Worm (Caenorhabditis elegans): Measurements from ENCODE around the gene srt-47.

Gene srt-47

DNA sequence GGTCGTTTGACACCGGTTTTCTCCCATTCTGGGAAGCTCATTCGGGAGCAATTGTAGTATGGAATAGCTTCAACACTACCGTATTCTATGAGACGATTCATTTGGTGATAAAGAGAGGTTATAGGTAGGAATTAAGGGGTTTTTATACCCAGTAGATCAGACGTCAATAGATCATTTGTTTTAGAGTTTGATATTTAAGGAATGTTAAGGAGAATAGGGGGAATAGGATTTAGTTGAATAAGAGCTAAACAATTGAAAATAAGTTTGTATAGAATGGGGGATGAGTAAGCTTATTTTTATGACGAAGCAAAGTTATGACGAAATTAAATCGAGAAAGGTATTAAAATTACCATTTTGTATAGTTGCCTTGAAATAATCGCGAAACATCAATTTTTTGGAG lies at the start of gene srt-47:
srt-47 (minus strand) TSS at position 101 of the 400 bp plus-strand sequence.
- TF ChIP-seq hif-1 (tag; optimal IDR thresholded peaks at IDR 0.05), result no peak
- TF ChIP-seq nhr-42 (GFP tag; IDR thresholded peaks at IDR 0.05), result no peak
- no peak for TF ChIP-seq dmd-6 (GFP tag; IDR thresholded peaks at IDR 0.05)
- no peak for TF ChIP-seq nhr-28 (tag; optimal IDR thresholded peaks at IDR 0.05)
- no peak for TF ChIP-seq Y48G9A.11 (GFP tag; IDR thresholded peaks at IDR 0.05)
- no peak for TF ChIP-seq ceh-82 (tag; optimal IDR thresholded peaks at IDR 0.05)
- TF ChIP-seq nhr-10 (tag; optimal IDR thresholded peaks at IDR 0.05), result no peak
- TF ChIP-seq tra-1 (GFP tag; IDR thresholded peaks at IDR 0.05), result no peak
- TF ChIP-seq egl-43 (GFP tag; IDR thresholded peaks at IDR 0.05), result no peak
- no peak for TF ChIP-seq F26F4.8 (GFP tag; conservative IDR thresholded peaks at IDR 0.05)

DNA sequence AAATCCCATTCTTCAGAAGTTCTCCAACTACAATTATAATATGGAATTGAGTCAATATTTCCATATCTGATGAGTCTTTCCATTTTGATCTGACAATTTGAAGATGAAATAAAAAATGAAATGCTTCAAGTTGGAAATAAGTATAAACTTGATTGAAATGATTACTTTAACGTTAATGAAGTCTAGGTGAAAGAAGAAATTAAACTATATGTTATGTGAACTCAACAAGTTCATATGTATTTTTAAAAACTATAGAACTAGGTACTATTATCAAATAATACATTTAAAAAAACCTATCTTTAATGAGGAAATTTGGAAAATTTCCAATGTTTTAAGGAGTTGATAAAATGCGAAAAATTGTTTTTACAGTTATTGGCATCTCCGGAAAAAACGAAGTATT lies 45.1 kb upstream of the srt-47 start, which contains the start of gene srt-49:
srt-49 (minus strand) TSS at position 101 of the 400 bp plus-strand sequence.
- TF ChIP-seq madf-5 (GFP tag; IDR thresholded peaks at IDR 0.05), result no peak

DNA sequence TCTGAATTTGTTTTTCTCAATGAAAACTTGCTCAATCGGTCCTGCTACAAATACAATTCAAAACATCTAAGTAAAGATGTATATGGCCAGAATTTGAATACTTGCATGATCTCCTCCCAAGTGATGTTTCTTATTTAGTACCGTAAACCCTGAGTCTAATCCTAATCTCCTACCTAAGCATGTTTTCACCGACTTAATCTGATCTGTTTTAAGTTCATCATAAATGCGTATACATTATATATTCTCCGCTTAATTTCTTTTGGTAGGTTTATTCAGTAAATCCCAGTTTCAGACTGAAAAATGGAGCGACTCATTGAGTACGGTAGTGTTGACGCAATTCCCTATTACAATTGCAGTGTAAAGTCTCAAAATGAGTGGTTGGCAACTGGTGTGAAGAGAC lies 21.2 kb upstream of the srt-47 start, which contains the start of gene srt-50:
srt-50 (plus strand) TSS at position 301 of the 400 bp plus-strand sequence.
- TF ChIP-seq ztf-11 (tag; optimal IDR thresholded peaks at IDR 0.05), result no peak

DNA sequence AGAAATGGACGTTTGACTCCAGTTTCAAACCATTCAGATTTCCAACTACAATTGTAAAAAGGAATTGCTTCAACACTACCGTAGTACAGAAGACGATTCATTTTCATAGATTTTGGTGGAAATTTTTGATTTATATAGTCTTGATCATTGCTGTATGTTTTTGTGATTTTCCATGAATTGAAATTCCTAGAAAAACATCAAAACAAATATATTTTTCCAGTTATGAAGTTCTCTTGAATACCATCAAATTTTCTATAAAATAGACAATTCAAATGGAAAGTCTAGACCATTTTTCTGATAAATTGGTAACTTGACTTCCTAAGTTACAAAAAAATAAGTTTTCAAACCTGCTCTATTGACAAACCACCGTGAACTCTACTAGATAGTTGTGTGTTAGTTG lies 15.6 kb upstream of the srt-47 start, which contains the start of gene srt-48:
srt-48 (minus strand) TSS at position 101 of the 400 bp plus-strand sequence.
- TF ChIP-seq snpc-4 (tag; optimal IDR thresholded peaks at IDR 0.05) (no peak), attf-4 (tag; optimal IDR thresholded peaks at IDR 0.05) (no peak), zfp-3 (GFP tag; conservative IDR thresholded peaks at IDR 0.05) (no peak), mdl-1 (tag; optimal IDR thresholded peaks at IDR 0.05) (no peak), zfp-2 (tag; optimal IDR thresholded peaks at IDR 0.05) (no peak), nhr-111 (GFP tag; optimal IDR thresholded peaks at IDR 0.05) (no peak), hlh-30 (tag; optimal IDR thresholded peaks at IDR 0.05; ENCODE audit: insufficient read depth) (no peak), spr-1 (tag; optimal IDR thresholded peaks at IDR 0.05) (no peak), ceh-62 (tag; optimal IDR thresholded peaks at IDR 0.05) (no peak), D1046.2 (GFP tag; IDR thresholded peaks at IDR 0.05) (no peak), daf-12 (tag; optimal IDR thresholded peaks at IDR 0.05) (no peak), nhr-77 (tag; optimal IDR thresholded peaks at IDR 0.05) (no peak)

DNA sequence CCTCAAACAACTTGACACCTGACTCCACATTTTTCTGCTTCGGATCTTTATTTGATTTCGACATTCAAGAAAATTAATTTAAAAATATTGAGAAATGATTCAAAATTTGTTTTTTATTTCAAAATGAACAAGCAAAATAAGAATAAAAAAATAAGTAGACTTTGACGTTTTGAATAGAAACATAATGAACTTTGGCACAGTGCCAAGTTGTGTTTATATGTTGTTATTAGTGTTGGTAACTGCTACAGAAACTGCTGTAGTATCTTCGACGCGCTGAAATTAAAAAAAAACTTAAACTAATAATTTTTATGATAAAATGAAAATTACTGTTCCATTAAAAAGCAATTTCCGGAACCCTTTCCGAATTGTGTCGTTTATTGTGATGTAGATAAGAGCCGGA lies 12.5 kb upstream of the srt-47 start, which contains the start of gene Y41E3.18:
Y41E3.18 (minus strand) TSS at position 101 of the 400 bp plus-strand sequence.
- TF ChIP-seq hif-1 (tag; optimal IDR thresholded peaks at IDR 0.05), result no peak
- TF ChIP-seq lin-1 (GFP tag; IDR thresholded peaks at IDR 0.05), result no peak
- TF ChIP-seq jun-1 (tag; optimal IDR thresholded peaks at IDR 0.05), result no peak
- TF ChIP-seq hmg-1.1 (GFP tag; IDR thresholded peaks at IDR 0.05), result no peak
- TF ChIP-seq F37D6.2 (tag; optimal IDR thresholded peaks at IDR 0.05), result no peak
- no peak for TF ChIP-seq nhr-41 (GFP tag; IDR thresholded peaks at IDR 0.05)
- TF ChIP-seq daf-12 (tag; optimal IDR thresholded peaks at IDR 0.05), result no peak
- TF ChIP-seq nhr-6 (tag; optimal IDR thresholded peaks at IDR 0.05), result no peak
- no peak for TF ChIP-seq dmd-9 (GFP tag; IDR thresholded peaks at IDR 0.05)
- TF ChIP-seq egl-43 (GFP tag; IDR thresholded peaks at IDR 0.05), result no peak
- TF ChIP-seq dmd-6 (GFP tag; IDR thresholded peaks at IDR 0.05), result no peak
- TF ChIP-seq nhr-48 (tag; optimal IDR thresholded peaks at IDR 0.05), result no peak
- no peak for TF ChIP-seq nhr-25 (tag; optimal IDR thresholded peaks at IDR 0.05; ENCODE audit: borderline replicate concordance, insufficient read depth)
- TF ChIP-seq unc-62 (GFP tag; optimal IDR thresholded peaks at IDR 0.05 in 1 of 2), result no peak
- TF ChIP-seq unc-62 (tag; optimal IDR thresholded peaks at IDR 0.05), result no peak
- TF ChIP-seq lsy-2 (tag; optimal IDR thresholded peaks at IDR 0.05), result no peak
- TF ChIP-seq nhr-111 (GFP tag; optimal IDR thresholded peaks at IDR 0.05), result no peak
- TF ChIP-seq dve-1 (tag; optimal IDR thresholded peaks at IDR 0.05; ENCODE audit: insufficient read depth), result no peak

Data from whole organism, L4 larva.